Fruit fly (Drosophila melanogaster) whole organism, prepupa: ENCODE results near the gene Hn.

ENCODE experiments used
- Blimp-1 ChIP-seq: fragments of 200-800 bp; sonication (Bioruptor generic); optimal IDR thresholded peaks from 3 replicates; lab custom pipeline; 2017; ENCODE audit warnings: missing biosample characterization, missing genetic modification characterization, mild to moderate bottlenecking, moderate library complexity, missing genetic modification reagents
- CG10631 ChIP-seq: fragments of 200-800 bp; sonication (Bioruptor generic); optimal IDR thresholded peaks from 2 replicates; lab custom pipeline; 2016; ENCODE audit warnings: missing biosample characterization, missing genetic modification characterization
- CG10669 ChIP-seq: fragments of 200-800 bp; sonication (Bioruptor generic); optimal IDR thresholded peaks from 3 replicates; lab custom pipeline; 2018; ENCODE audit warnings: missing biosample characterization, mild to moderate bottlenecking, missing genetic modification characterization, moderate library complexity
- CG11902 ChIP-seq: fragments of 200-800 bp; sonication (Bioruptor generic); optimal IDR thresholded peaks from 3 replicates; lab custom pipeline; 2016; ENCODE audit warnings: missing biosample characterization, missing genetic modification characterization
- CG15336 ChIP-seq: fragments of 200-800 bp; sonication (Bioruptor generic); IDR thresholded peaks from 2 replicates; pipeline ENCODE4 v1.3.6; 2022; ENCODE audit warnings: missing biosample characterization, missing genetic modification characterization
- CG1621 ChIP-seq: fragments of 200-800 bp; sonication (Bioruptor generic); optimal IDR thresholded peaks from 3 replicates; lab custom pipeline; 2018; ENCODE audit warnings: missing biosample characterization, mild to moderate bottlenecking, missing genetic modification characterization
- CG16779 ChIP-seq: fragments of 200-800 bp; sonication (Bioruptor generic); optimal IDR thresholded peaks from 3 replicates; lab custom pipeline; 2017; ENCODE audit warnings: missing biosample characterization, mild to moderate bottlenecking, missing genetic modification characterization
- CG32006 ChIP-seq: fragments of 200-800 bp; sonication (Bioruptor generic); optimal IDR thresholded peaks from 3 replicates; lab custom pipeline; 2017; ENCODE audit warnings: missing biosample characterization, mild to moderate bottlenecking, missing genetic modification characterization
- CG34406 ChIP-seq: fragments of 200-800 bp; sonication (Bioruptor generic); optimal IDR thresholded peaks from 3 replicates; lab custom pipeline; 2016; ENCODE audit warnings: missing biosample characterization, missing genetic modification characterization
- CG3919 ChIP-seq: fragments of 200-800 bp; sonication (Bioruptor generic); optimal IDR thresholded peaks from 3 replicates; lab custom pipeline; 2016; ENCODE audit warnings: missing biosample characterization, missing genetic modification characterization
- CG4318 ChIP-seq: fragments of 200-800 bp; sonication (Bioruptor generic); optimal IDR thresholded peaks from 3 replicates; lab custom pipeline; 2017; ENCODE audit warnings: missing biosample characterization, mild to moderate bottlenecking, missing genetic modification characterization
- CG6163 ChIP-seq: fragments of 200-800 bp; sonication (Bioruptor generic); IDR thresholded peaks from 3 replicates; pipeline ENCODE4 v1.3.6; 2022; ENCODE audit warnings: missing biosample characterization, missing genetic modification characterization
- CG6276 ChIP-seq: fragments of 200-800 bp; sonication (Bioruptor generic); optimal IDR thresholded peaks from 2 replicates; lab custom pipeline; 2017; ENCODE audit warnings: missing biosample characterization, mild to moderate bottlenecking, missing genetic modification characterization
- CG6808 ChIP-seq: fragments of 200-800 bp; sonication (Bioruptor generic); optimal IDR thresholded peaks from 3 replicates; lab custom pipeline; 2017; ENCODE audit warnings: missing biosample characterization, missing genetic modification characterization, mild to moderate bottlenecking, moderate library complexity, missing genetic modification reagents
- CG6854 ChIP-seq: fragments of 200-800 bp; sonication (Bioruptor generic); optimal IDR thresholded peaks from 2 replicates; lab custom pipeline; 2017; ENCODE audit warnings: missing biosample characterization, mild to moderate bottlenecking, missing genetic modification characterization
- CG8119 ChIP-seq: fragments of 200-800 bp; sonication (Bioruptor generic); IDR thresholded peaks from 3 replicates; pipeline ENCODE4 v1.3.6; 2022; ENCODE audit warnings: missing biosample characterization, missing genetic modification characterization
- CG8632 ChIP-seq: fragments of 200-800 bp; sonication (Bioruptor generic); optimal IDR thresholded peaks from 3 replicates; lab custom pipeline; 2016; ENCODE audit warnings: missing biosample characterization, missing genetic modification characterization
- CG9139 ChIP-seq: fragments of 200-800 bp; sonication (Bioruptor generic); optimal IDR thresholded peaks from 3 replicates; lab custom pipeline; 2017; ENCODE audit warnings: missing biosample characterization, mild to moderate bottlenecking, missing genetic modification characterization
- Eip78C ChIP-seq: fragments of 200-800 bp; sonication (Bioruptor generic); peaks from one replicate; lab custom pipeline; 2016; ENCODE audit warnings: missing biosample characterization, missing genetic modification characterization
- Ets96B ChIP-seq: fragments of 200-800 bp; optimal IDR thresholded peaks from 2 replicates; lab custom pipeline; 2019; ENCODE audit warnings: missing biosample characterization, mild to moderate bottlenecking, missing genetic modification characterization, moderate library complexity
- OdsH ChIP-seq: fragments of 200-800 bp; sonication (Bioruptor generic); optimal IDR thresholded peaks from 3 replicates; lab custom pipeline; 2016; ENCODE audit warnings: missing biosample characterization, missing genetic modification characterization
- Sox102F ChIP-seq: fragments of 200-800 bp; sonication (Bioruptor generic); optimal IDR thresholded peaks from 2 replicates; lab custom pipeline; 2016; ENCODE audit warnings: missing biosample characterization, mild to moderate bottlenecking, missing genetic modification characterization
- Sox14 ChIP-seq: fragments of 200-800 bp; sonication (Bioruptor generic); optimal IDR thresholded peaks from 3 replicates; lab custom pipeline; 2016; ENCODE audit warnings: missing biosample characterization, missing genetic modification characterization
- acj6 ChIP-seq: fragments of 200-800 bp; sonication (Bioruptor generic); optimal IDR thresholded peaks from 3 replicates; lab custom pipeline; 2016; ENCODE audit warnings: missing biosample characterization, missing genetic modification characterization
- cyc ChIP-seq: fragments of 200-800 bp; sonication (Bioruptor generic); optimal IDR thresholded peaks from 3 replicates; lab custom pipeline; 2016; ENCODE audit warnings: missing biosample characterization, missing genetic modification characterization
- dsx ChIP-seq: fragments of 200-800 bp; optimal IDR thresholded peaks from 3 replicates; lab custom pipeline; 2019; ENCODE audit warnings: missing biosample characterization, mild to moderate bottlenecking, missing genetic modification characterization, moderate library complexity; ENCODE audit not compliant: poor library complexity, severe bottlenecking
- eg ChIP-seq: fragments of 200-800 bp; sonication (Bioruptor generic); IDR thresholded peaks from 3 replicates; pipeline ENCODE4 v1.3.6; 2022; ENCODE audit warnings: missing biosample characterization, missing genetic modification characterization
- fkh ChIP-seq: fragments of 200-800 bp; sonication (Bioruptor generic); optimal IDR thresholded peaks from 3 replicates; lab custom pipeline; 2017; ENCODE audit warnings: missing biosample characterization, mild to moderate bottlenecking, missing genetic modification characterization, moderate library complexity
- lz ChIP-seq: fragments of 200-800 bp; sonication (Bioruptor generic); optimal IDR thresholded peaks from 3 replicates; lab custom pipeline; 2016; ENCODE audit warnings: missing biosample characterization, missing genetic modification characterization
- net ChIP-seq: fragments of 200-800 bp; sonication (Bioruptor generic); optimal IDR thresholded peaks from 3 replicates; lab custom pipeline; 2016; ENCODE audit warnings: missing biosample characterization, missing genetic modification characterization
- pdm3 ChIP-seq: fragments of 200-800 bp; sonication (Bioruptor generic); optimal IDR thresholded peaks from 3 replicates; lab custom pipeline; 2016; ENCODE audit warnings: missing biosample characterization, missing genetic modification characterization
- spab ChIP-seq: fragments of 200-800 bp; sonication (Bioruptor generic); optimal IDR thresholded peaks from 2 replicates; lab custom pipeline; 2017; ENCODE audit warnings: missing biosample characterization, mild to moderate bottlenecking, missing genetic modification characterization, missing genetic modification reagents
- ss ChIP-seq, 2 experiments: fragments of 200-800 bp; sonication (Bioruptor generic); optimal IDR thresholded peaks; 2 replicates in 1 of 2; 3 replicates in 1 of 2; lab custom pipeline; 2017 to 2018; ENCODE audit warnings: mild to moderate bottlenecking in 2 of 2, missing biosample characterization in 2 of 2, missing genetic modification characterization in 2 of 2, moderate library complexity in 1 of 2
- svp ChIP-seq: fragments of 200-800 bp; sonication (Bioruptor generic); peaks from one replicate; lab custom pipeline; 2016; ENCODE audit warnings: missing biosample characterization, missing genetic modification characterization
- topi ChIP-seq: fragments of 200-800 bp; sonication (Bioruptor generic); optimal IDR thresholded peaks from 3 replicates; lab custom pipeline; 2016; ENCODE audit warnings: missing biosample characterization, missing genetic modification characterization
- vri ChIP-seq: fragments of 200-800 bp; sonication (Bioruptor generic); optimal IDR thresholded peaks from 3 replicates; lab custom pipeline; 2016; ENCODE audit warnings: missing biosample characterization, mild to moderate bottlenecking, missing genetic modification characterization

Gene Hn

dm6 chr3L:7804406-7805327 lies 44.4 kb downstream of the Hn start (continued):
- TF ChIP-seq CG3919 (GFP tag; lab: Kevin White, UChicago) (no peak), net (peak; percentile 1), acj6 (no peak), spab (GFP tag; lab: Kevin White, UChicago) (no peak), CG6854 (peak; percentile 3), cyc (GFP tag; lab: Kevin White, UChicago) (no peak), CG8632 (GFP tag; lab: Kevin White, UChicago) (no peak), CG32006 (GFP tag; lab: Kevin White, UChicago) (no peak), ss (GFP tag; optimal IDR thresholded peaks at IDR 0.05; lab: Kevin White, UChicago) (peak; percentile 50 to 65), Blimp-1 (no peak), lz (GFP tag; lab: Kevin White, UChicago) (no peak), eg (GFP tag; lab: Robert Waterston, UW) (peak; percentile 52; the same call in 2 of the 3 replicates), pdm3 (GFP tag; lab: Kevin White, UChicago) (no peak), CG4318 (GFP tag; lab: Kevin White, UChicago) (no peak), CG10631 (no peak), CG6808 (peak; percentile 28), OdsH (GFP tag; lab: Kevin White, UChicago) (no peak), svp (GFP tag; lab: Kevin White, UChicago) (peak; percentile 72)

- TF ChIP-seq CG6276 (GFP tag; lab: Kevin White, UChicago): peak; percentile 58
- peak; percentile 5 for TF ChIP-seq CG1621 (tag; lab: Kevin White, UChicago)
- peak; percentile 23 for TF ChIP-seq CG34406 (GFP tag; lab: Kevin White, UChicago)
- peak; percentile 42 for TF ChIP-seq Ets96B (tag; lab: Kevin White, UChicago)
- peak; percentile 73; the same call in 2 of the 3 replicates for TF ChIP-seq CG6163 (GFP tag; lab: Robert Waterston, UW)
- TF ChIP-seq dsx: peak; percentile 64
- TF ChIP-seq CG15336: peak; percentile 57
- TF ChIP-seq CG6854: peak; percentile 53
- peak; percentile 13 for TF ChIP-seq CG8632 (GFP tag; lab: Kevin White, UChicago)
- peak; percentile 5 for TF ChIP-seq CG3919 (GFP tag; lab: Kevin White, UChicago)
- peak; percentile 74; the same call in 2 of the 3 replicates for TF ChIP-seq eg (GFP tag; lab: Robert Waterston, UW)
- TF ChIP-seq Sox102F (GFP tag; lab: Kevin White, UChicago): peak; percentile 37
- TF ChIP-seq net: peak; percentile 29
- TF ChIP-seq fkh (GFP tag; lab: Kevin White, UChicago): peak; percentile 90
- peak; percentile 21 for TF ChIP-seq CG10669 (GFP tag; lab: Kevin White, UChicago)
- TF ChIP-seq CG11902 (GFP tag; lab: Kevin White, UChicago): no peak
- TF ChIP-seq Sox14 (GFP tag; lab: Kevin White, UChicago): no peak
- TF ChIP-seq CG16779 (tag; lab: Kevin White, UChicago): no peak
- peak; percentile 34 for TF ChIP-seq CG6808
- no peak for TF ChIP-seq Blimp-1
- peak; percentile 51 for TF ChIP-seq CG9139
- TF ChIP-seq topi (GFP tag; lab: Kevin White, UChicago): no peak
- no peak for TF ChIP-seq lz (GFP tag; lab: Kevin White, UChicago)
- TF ChIP-seq Eip78C (GFP tag; lab: Kevin White, UChicago): peak; percentile 24
- TF ChIP-seq CG10631: no peak
- TF ChIP-seq CG8119 (GFP tag; lab: Robert Waterston, UW): peak; percentile 56
- peak; percentile 87 for TF ChIP-seq vri (GFP tag; lab: Kevin White, UChicago)
- peak; percentile 10 to 69 for TF ChIP-seq ss (GFP tag; optimal IDR thresholded peaks at IDR 0.05; lab: Kevin White, UChicago)
Measured at dm6 chr3L:7805336-7805803, 45.1 kb downstream of the Hn start.
